Fruit fly (Drosophila melanogaster) whole organism, adult: ENCODE data around the gene sala.

Experiments
- CG11617 ChIP-seq: fragments of 200-800 bp; sonication (Bioruptor generic); optimal IDR thresholded peaks from 2 replicates; lab custom pipeline; 2017; ENCODE audit warnings: mild to moderate bottlenecking, missing biosample characterization, missing genetic modification reagents, missing genetic modification characterization
- CG12768 ChIP-seq: fragments of 200-800 bp; sonication (Bioruptor generic); optimal IDR thresholded peaks from 2 replicates; lab custom pipeline; 2017; ENCODE audit warnings: missing biosample characterization, missing genetic modification characterization, mild to moderate bottlenecking, moderate library complexity, missing genetic modification reagents
- CG14711 ChIP-seq: fragments of 200-800 bp; sonication (Bioruptor generic); optimal IDR thresholded peaks from 2 replicates; lab custom pipeline; 2018; ENCODE audit warnings: missing biosample characterization, mild to moderate bottlenecking, missing genetic modification characterization, moderate library complexity
- CG1620 ChIP-seq: fragments of 200-800 bp; sonication (Bioruptor generic); optimal IDR thresholded peaks from 2 replicates; lab custom pipeline; 2016; ENCODE audit warnings: missing biosample characterization, missing genetic modification characterization
- CG33017 ChIP-seq: fragments of 200-800 bp; sonication (Bioruptor generic); optimal IDR thresholded peaks from 2 replicates; lab custom pipeline; 2018; ENCODE audit warnings: missing biosample characterization, mild to moderate bottlenecking, missing genetic modification characterization, moderate library complexity
- CG5204 ChIP-seq: fragments of 200-800 bp; sonication (Bioruptor generic); optimal IDR thresholded peaks from 2 replicates; lab custom pipeline; 2016; ENCODE audit warnings: missing biosample characterization, missing genetic modification characterization
- CG7045 ChIP-seq: fragments of 200-800 bp; sonication (Bioruptor generic); optimal IDR thresholded peaks from 2 replicates; lab custom pipeline; 2017; ENCODE audit warnings: missing biosample characterization, mild to moderate bottlenecking, missing genetic modification characterization
- CG7101 ChIP-seq: fragments of 200-800 bp; sonication (Bioruptor generic); optimal IDR thresholded peaks from 2 replicates; lab custom pipeline; 2018; ENCODE audit warnings: missing biosample characterization, mild to moderate bottlenecking, missing genetic modification characterization, moderate library complexity
- Clk ChIP-seq: fragments of 200-800 bp; sonication (Bioruptor generic); optimal IDR thresholded peaks from 2 replicates; lab custom pipeline; 2017; ENCODE audit warnings: missing biosample characterization, missing genetic modification characterization
- Crg-1 ChIP-seq: fragments of 200-800 bp; sonication (Bioruptor generic); optimal IDR thresholded peaks from 2 replicates; lab custom pipeline; 2016; ENCODE audit warnings: missing biosample characterization, missing genetic modification characterization
- Hr96 ChIP-seq: fragments of 200-800 bp; sonication (Bioruptor generic); optimal IDR thresholded peaks from 2 replicates; lab custom pipeline; 2016; ENCODE audit warnings: missing biosample characterization, missing genetic modification characterization
- Mnt ChIP-seq: fragments of 200-800 bp; sonication (Bioruptor generic); optimal IDR thresholded peaks from 2 replicates; lab custom pipeline; 2016; ENCODE audit warnings: missing biosample characterization, mild to moderate bottlenecking, missing genetic modification characterization
- bab1 ChIP-seq: fragments of 200-800 bp; sonication (Bioruptor generic); optimal IDR thresholded peaks from 3 replicates; lab custom pipeline; 2019; ENCODE audit warnings: missing biosample characterization, mild to moderate bottlenecking, missing genetic modification characterization, moderate library complexity
- cic ChIP-seq: fragments of 200-800 bp; sonication (Bioruptor generic); optimal IDR thresholded peaks from 2 replicates; lab custom pipeline; 2017; ENCODE audit warnings: missing biosample characterization, mild to moderate bottlenecking, missing genetic modification characterization, moderate library complexity
- cnc ChIP-seq, 2 experiments: fragments of >200 bp; optimal IDR thresholded peaks; 2 replicates each; lab custom pipeline; 2017
- kay ChIP-seq: fragments of 200-800 bp; sonication (Bioruptor generic); peaks from one replicate; lab custom pipeline; 2016; ENCODE audit warnings: missing biosample characterization, missing genetic modification characterization, borderline replicate concordance
- ovo ChIP-seq: fragments of 200-800 bp; sonication (Bioruptor generic); optimal IDR thresholded peaks from 2 replicates; lab custom pipeline; 2016; ENCODE audit warnings: missing biosample characterization, missing genetic modification characterization
- pad ChIP-seq: fragments of 200-800 bp; sonication (Bioruptor generic); optimal IDR thresholded peaks from 3 replicates; lab custom pipeline; 2017; ENCODE audit warnings: missing biosample characterization, missing genetic modification characterization, mild to moderate bottlenecking, moderate library complexity, missing genetic modification reagents
- tj ChIP-seq: fragments of 200-800 bp; sonication (Bioruptor generic); optimal IDR thresholded peaks from 3 replicates; lab custom pipeline; 2017; ENCODE audit warnings: missing biosample characterization, mild to moderate bottlenecking, missing genetic modification characterization, moderate library complexity
- toe ChIP-seq: fragments of 200-800 bp; sonication (Bioruptor generic); optimal IDR thresholded peaks from 2 replicates; lab custom pipeline; 2016; ENCODE audit warnings: missing biosample characterization, missing genetic modification characterization

sala gene

DNA sequence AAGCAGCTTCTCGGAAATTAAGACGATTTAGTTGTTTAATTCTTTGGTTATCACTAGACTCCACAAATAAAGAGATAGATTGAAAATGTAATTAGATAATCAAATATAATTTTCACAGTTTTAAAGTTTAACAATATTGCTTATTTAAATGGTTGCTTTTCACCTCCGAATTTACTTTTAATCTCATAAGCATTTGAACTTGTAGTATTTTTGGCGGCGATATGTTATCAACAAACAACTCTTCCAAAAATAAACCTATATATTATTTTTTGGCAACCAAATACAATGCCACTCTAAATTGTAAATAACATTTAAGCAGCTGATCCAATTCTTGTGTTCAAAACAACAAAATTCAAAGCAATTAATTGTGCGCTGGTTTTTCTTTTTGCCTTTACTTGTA is at the start of gene sala, which contains the start of gene CG43355:
sala (plus strand) TSS at position 301 of the 400 bp plus-strand sequence.
CG43355 (plus strand) TSS at position 301 of the 400 bp plus-strand sequence.
- TF ChIP-seq CG1620 (GFP tag; lab: Kevin White, UChicago), result no peak
- peak; percentile 61 for TF ChIP-seq kay
- no peak for TF ChIP-seq pad (GFP tag; lab: Kevin White, UChicago)

DNA sequence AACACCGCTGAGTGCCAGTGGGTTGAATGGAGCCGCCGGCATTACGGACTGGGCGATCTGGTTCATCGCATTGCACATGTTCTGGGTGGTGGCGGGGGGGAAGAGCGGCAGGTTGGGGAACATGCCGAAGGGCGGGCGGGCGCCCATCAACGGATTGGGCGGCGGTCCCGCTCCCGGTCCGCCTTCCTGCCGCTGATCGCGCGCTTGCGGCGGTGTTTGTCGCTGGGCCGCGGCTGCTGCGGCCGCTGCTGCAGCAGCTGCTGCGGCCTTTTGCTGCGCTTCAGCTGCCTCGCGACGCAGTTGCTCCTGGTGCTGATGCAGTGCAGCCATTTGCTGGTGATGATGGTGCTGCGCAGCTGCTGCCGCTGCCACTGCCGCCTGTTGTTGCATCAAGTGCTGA is 48.0 kb upstream of the sala start:
- TF ChIP-seq CG5204 (no peak), CG7101 (no peak), CG1620 (GFP tag; lab: Kevin White, UChicago) (no peak), Hr96 (GFP tag; lab: Kevin White, UChicago) (no peak), cnc (optimal IDR thresholded peaks at IDR 0.05; lab: Kevin White, UChicago) (no peak), toe (GFP tag; lab: Kevin White, UChicago) (no peak), pad (GFP tag; lab: Kevin White, UChicago) (no peak), cic (GFP tag; lab: Kevin White, UChicago) (no peak), CG14711 (tag; lab: Kevin White, UChicago) (no peak), Clk (GFP tag; lab: Kevin White, UChicago) (no peak), ovo (no peak), CG12768 (GFP tag; lab: Kevin White, UChicago) (no peak), CG7045 (no peak), CG11617 (GFP tag; lab: Kevin White, UChicago) (no peak), Mnt (GFP tag; lab: Kevin White, UChicago) (no peak), CG33017 (no peak), bab1 (GFP tag; lab: Kevin White, UChicago) (no peak), tj (GFP tag; lab: Kevin White, UChicago) (no peak), kay (no peak), Crg-1 (GFP tag; lab: Kevin White, UChicago) (no peak)

DNA sequence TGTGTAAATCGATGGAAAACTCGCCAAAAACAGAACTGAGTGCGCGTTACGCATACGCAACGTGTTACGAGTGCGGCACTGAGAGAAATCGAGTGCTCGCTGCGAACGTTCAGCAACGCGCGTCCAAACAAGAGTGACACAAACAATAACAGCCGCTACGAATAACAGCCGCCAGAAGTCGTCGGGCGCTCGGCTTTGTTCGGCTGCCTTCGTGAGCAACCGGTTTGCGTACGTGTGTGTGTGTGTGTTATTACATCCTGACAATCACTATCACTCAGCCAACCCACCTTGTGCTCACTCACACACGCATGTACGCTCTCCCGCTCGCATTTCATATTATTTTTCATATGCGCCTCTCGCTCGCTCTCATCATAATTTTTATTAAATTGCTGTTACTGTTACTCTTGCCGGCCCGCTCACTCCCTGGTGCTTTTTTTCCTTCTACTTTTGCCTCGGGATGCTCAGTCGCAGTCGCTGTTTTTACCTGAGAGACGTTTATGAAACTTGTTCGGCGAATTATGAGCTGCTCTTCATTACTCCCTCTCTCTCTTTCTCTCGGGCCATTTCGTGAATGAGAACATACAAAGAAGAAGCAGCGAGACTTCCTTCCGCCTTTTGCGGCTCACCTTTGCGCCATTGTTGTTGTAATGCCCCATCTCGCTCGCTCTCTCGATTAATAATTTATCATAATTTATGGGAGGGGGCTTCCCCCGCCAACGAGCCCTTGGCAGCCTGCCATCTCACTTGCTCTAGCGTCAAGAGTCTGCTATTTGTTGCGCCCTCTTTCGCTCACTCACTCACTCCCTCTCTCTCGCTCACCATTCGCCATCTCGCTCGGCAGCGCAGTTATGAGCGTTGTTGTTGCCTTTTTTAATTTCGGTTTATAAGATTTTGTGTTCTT is 38.8 kb upstream of the sala start, which contains the start of gene salm:
salm (minus strand) TSS at position 136 of the 901 bp plus-strand sequence.
- TF ChIP-seq tj (GFP tag; lab: Kevin White, UChicago), result no peak
- no peak for TF ChIP-seq Mnt (GFP tag; lab: Kevin White, UChicago)
- TF ChIP-seq Clk (GFP tag; lab: Kevin White, UChicago), result no peak
- no peak for TF ChIP-seq CG11617 (GFP tag; lab: Kevin White, UChicago)
- peak; percentile 81 for TF ChIP-seq pad (GFP tag; lab: Kevin White, UChicago)
- TF ChIP-seq cnc (optimal IDR thresholded peaks at IDR 0.05; lab: Kevin White, UChicago), result no peak
- no peak for TF ChIP-seq CG14711 (tag; lab: Kevin White, UChicago)
- TF ChIP-seq CG33017, result no peak
- TF ChIP-seq CG7045, result no peak
- TF ChIP-seq ovo, result no peak
- no peak for TF ChIP-seq CG1620 (GFP tag; lab: Kevin White, UChicago)
- no peak for TF ChIP-seq Crg-1 (GFP tag; lab: Kevin White, UChicago)
- no peak for TF ChIP-seq CG5204
- peak; percentile 4 for TF ChIP-seq toe (GFP tag; lab: Kevin White, UChicago)
- TF ChIP-seq CG7101, result no peak
- no peak for TF ChIP-seq cic (GFP tag; lab: Kevin White, UChicago)
- no peak for TF ChIP-seq kay

DNA sequence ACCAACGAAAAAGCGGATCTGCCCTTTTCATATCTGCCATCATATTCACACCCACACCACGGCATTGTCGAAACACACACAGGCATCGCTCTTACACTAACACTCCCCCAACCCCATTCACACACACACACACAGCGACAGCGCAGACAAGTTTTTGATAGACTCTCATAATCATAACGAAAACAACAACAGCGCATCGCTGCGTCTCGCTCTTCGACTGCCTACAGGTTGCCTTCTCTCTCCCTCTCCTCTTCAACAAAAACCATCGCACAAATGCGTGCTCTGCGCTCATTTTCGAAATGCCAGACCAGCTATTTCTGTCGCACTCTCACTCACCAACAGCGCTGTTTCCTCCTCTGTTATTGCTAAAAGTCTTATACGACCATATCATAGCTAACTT is 36.9 kb upstream of the sala start:
- TF ChIP-seq CG7101, result no peak
- peak; percentile 97 for TF ChIP-seq pad (GFP tag; lab: Kevin White, UChicago)

DNA sequence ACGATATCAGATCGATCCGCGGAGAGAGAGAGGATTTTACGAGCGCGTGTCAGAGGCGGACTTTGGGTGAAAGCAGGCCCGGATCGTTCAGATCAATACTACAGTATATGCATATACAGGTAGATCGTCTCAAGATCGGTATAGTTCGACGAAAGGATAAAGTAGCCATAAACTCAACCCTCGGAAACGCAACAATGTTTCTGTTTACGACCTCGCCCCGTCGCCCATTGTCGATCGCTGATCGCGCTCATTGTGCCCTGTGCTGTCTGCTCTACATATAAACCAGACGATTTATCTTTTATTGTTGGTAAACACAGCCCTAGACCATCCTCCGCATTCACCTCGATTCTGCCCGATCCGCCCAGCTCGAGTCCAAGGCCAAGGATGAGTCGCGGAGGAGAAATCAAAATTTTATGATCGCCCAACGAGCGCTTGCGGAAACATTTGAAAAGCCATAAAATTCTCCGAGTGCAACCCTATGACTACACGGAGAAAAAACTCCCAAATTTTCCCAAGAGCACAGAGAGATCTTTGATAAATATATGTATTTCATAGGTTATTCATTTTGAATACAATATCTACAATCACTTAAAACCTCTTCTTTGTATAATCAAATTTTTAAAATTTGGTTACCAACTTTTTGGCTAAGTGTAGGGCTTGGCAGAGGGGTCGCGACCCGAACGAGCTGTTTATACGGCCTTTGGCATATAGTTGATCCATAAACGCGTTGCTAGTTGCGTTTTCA is 31.7 kb upstream of the sala start:
- TF ChIP-seq ovo (no peak), CG11617 (GFP tag; lab: Kevin White, UChicago) (no peak), Hr96 (GFP tag; lab: Kevin White, UChicago) (no peak)

DNA sequence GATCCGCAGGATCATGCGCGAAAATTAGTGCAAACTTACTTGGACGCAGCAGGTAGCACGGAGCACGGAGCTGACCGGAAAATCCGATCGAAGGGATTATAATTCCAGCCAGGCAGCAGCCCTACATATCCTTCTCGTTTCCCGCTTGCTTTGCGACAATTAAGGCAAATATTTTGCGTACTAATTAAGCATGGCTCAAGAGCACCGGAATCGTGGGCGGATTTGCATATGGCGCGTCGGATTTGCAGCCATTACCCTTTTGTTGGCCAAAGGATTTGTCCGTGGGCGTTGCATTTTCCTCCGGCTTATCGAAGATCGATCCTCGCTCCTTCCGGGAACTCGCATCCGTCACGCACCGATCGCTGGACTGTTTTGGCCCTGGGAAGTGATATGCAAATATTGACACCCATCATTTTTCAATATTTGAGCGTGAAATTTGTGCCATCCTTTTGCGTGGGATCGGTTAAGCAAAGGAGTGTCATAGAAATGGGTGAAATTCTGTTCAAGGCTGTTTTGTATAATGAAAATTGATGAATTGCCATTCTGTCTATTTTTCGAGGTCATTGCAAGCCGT is 28.9 kb upstream of the sala start:
- TF ChIP-seq ovo, result no peak
- TF ChIP-seq CG5204, result no peak
- TF ChIP-seq CG14711 (tag; lab: Kevin White, UChicago), result no peak
- no peak for TF ChIP-seq toe (GFP tag; lab: Kevin White, UChicago)
- no peak for TF ChIP-seq cic (GFP tag; lab: Kevin White, UChicago)
- no peak for TF ChIP-seq Crg-1 (GFP tag; lab: Kevin White, UChicago)
- TF ChIP-seq Hr96 (GFP tag; lab: Kevin White, UChicago), result no peak
- no peak for TF ChIP-seq bab1 (GFP tag; lab: Kevin White, UChicago)
- no peak for TF ChIP-seq Clk (GFP tag; lab: Kevin White, UChicago)
- TF ChIP-seq cnc (optimal IDR thresholded peaks at IDR 0.05; lab: Kevin White, UChicago), result no peak
- no peak for TF ChIP-seq CG7045
- TF ChIP-seq CG7101, result no peak
- no peak for TF ChIP-seq CG1620 (GFP tag; lab: Kevin White, UChicago)
- no peak for TF ChIP-seq Mnt (GFP tag; lab: Kevin White, UChicago)
- TF ChIP-seq tj (GFP tag; lab: Kevin White, UChicago), result no peak
- TF ChIP-seq CG12768 (GFP tag; lab: Kevin White, UChicago), result no peak
- no peak for TF ChIP-seq kay
- TF ChIP-seq CG33017, result no peak
